Fruit fly (Drosophila melanogaster): ENCODE results near the gene CG12375.

CG12375 gene

DNA sequence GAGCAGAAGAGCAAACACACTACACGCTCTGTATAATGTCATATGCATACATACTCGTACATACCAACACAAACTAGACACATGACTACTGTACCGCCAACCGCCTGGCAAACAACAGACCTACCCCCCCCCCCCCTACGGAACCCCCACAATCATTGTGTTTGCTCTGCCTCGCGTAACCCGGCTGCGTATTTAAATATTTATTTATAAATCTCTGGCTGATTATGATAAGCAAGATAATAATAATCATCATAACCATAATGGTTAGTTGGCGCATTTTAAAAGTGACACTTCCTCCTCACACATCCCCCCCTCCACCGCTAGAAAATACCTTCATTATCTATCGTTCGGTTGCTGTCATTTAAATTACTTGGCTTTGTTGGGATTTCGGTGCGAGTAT, 29.2 kb downstream of the CG12375 start:
- no peak for TF ChIP-seq h (optimal IDR thresholded peaks at IDR 0.05)
- TF ChIP-seq Sin3A (optimal IDR thresholded peaks at IDR 0.05): no peak
- TF ChIP-seq insv (optimal IDR thresholded peaks at IDR 0.05): no peak
- no peak for TF ChIP-seq psq (optimal IDR thresholded peaks at IDR 0.05)
- no peak for TF ChIP-seq ttk (optimal IDR thresholded peaks at IDR 0.05)
- no peak for TF ChIP-seq Myc (optimal IDR thresholded peaks at IDR 0.05)

DNA sequence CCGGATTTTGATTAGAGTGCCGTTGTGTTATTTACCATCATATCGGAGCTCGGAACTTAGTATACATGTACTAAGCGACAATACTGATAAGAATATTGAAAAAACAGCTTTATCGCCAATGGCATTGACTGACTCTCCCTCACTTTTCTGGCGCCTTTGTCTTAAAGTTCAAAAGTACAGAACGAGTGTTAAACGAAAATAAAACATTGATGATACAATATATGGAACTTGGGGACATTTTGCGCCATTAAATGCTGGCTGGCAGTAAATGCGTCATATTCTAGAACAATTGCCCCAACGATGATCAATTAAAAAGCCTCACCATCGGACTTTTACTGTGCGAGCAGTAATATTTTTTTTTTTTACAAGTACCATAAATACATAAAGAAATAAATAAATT, 31.5 kb downstream of the CG12375 start:
- TF ChIP-seq Sin3A (optimal IDR thresholded peaks at IDR 0.05) (no peak), Myc (optimal IDR thresholded peaks at IDR 0.05) (no peak)

DNA sequence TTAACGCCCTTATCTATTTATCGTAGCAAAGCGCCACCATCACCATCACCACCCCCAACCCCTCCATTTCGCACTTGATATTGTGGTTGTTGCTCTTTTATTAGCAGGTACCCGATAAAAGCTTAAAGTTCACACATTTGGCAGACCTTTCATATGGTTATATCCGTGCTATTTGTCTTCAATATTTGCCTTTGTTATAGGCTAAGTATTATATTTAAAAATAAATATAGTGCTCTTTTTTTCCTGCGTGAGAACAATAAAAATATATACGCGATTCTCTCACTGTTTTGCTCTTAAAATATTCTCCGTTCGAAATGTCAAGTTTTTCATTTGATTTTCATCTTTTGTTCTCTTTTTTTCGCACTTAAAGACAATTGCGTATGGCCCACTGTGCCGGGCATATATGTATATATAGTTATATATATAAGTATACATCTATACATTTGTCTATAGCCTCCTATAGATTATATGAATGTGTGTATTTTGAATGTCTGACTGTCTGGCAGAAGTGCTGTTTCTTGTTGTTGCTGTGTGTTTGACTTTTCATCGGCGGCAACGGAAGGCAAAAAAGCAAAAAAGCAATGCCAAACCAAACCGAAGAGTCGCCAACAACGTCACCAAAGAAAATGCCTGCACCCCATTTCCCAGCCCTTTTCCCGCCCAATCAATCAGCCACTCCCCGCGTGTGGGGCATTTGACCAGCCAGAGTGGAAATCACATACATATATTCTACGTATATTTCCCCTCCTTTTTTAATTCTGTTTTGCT, 32.4 kb downstream of the CG12375 start:
- TF ChIP-seq Sin3A (optimal IDR thresholded peaks at IDR 0.05) (no peak), insv (optimal IDR thresholded peaks at IDR 0.05) (no peak), psq (optimal IDR thresholded peaks at IDR 0.05) (no peak)

DNA sequence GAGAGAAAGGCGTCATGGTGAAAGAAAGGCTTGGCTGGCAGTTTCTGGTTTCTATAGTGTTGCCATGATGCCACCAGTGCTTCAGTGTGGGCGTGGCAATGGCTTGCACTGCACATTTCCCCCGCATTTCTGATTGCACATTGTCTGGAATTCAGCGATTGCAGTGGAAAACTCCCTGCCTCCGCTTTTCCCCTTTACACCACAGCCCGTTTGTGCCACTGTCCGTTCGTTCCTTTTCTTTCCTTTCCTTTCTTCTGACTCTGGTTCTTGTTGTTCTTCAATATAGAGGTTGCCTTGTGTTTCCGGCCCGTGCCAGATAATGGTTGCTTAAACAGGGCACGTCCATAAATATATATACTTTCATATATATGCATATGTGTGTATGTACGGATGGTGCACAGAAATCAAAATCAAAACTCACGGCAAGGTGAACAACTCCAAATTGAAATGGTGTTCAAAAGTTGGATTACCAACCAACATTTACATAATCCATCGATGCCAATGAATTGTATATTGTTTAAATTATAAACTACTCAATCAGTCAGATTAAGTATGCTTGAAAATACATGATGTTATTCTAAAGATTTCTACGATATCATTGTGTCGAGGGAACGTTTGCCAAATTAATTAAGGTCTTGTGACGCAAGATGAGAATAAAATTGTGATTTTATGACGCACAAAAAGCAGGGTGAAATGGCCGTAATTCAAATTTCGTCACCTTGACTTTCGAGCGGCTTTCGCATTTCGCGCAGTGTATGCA, 33.3 kb downstream of the CG12375 start:
- TF ChIP-seq psq (optimal IDR thresholded peaks at IDR 0.05) (no peak), Myc (optimal IDR thresholded peaks at IDR 0.05) (no peak), h (optimal IDR thresholded peaks at IDR 0.05) (no peak), ttk (optimal IDR thresholded peaks at IDR 0.05) (no peak), insv (optimal IDR thresholded peaks at IDR 0.05) (no peak), Sin3A (optimal IDR thresholded peaks at IDR 0.05) (no peak)

DNA sequence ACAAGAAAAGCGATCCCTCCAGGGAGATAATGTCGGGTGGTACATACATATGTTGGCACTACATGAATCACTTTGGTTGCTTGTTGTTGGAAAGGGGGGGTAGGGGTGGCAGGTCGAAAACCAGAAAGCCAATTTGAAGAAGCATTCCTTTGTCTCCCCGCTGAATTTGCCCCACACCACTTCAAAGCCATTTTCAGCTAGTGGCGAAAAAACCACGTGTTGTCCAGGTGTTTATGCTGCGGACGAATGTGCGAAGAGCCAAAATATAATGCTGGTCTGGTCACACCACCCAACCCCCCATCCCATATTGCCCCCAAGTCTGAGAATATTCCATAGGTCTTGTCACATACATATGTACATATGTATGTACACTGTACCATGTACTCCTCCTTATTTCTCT, 34.8 kb downstream of the CG12375 start:
- TF ChIP-seq psq (optimal IDR thresholded peaks at IDR 0.05) (no peak), Myc (optimal IDR thresholded peaks at IDR 0.05) (no peak), insv (optimal IDR thresholded peaks at IDR 0.05) (no peak), h (optimal IDR thresholded peaks at IDR 0.05) (no peak), Sin3A (optimal IDR thresholded peaks at IDR 0.05) (no peak), ttk (optimal IDR thresholded peaks at IDR 0.05) (no peak)

DNA sequence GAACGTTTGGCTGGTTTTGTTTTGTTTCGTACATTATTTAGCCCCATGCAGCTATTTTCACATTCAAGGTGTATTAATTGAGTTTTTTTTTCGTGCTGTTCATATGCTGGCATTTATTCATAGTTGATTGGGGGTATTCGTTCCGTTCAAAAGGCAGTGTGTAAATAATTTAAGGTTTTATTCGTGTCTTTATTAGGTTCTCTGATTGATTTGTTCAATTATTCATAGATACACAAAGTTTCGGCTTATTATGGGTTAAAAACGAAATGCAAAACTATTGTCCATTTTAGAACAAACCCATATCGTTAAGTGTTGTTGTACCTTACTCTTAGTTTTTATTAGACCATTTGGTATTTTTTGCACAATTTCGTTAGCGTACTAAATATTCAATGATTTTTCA, 35.3 kb downstream of the CG12375 start:
- TF ChIP-seq ttk (optimal IDR thresholded peaks at IDR 0.05): no peak
- TF ChIP-seq insv (optimal IDR thresholded peaks at IDR 0.05): no peak
- TF ChIP-seq h (optimal IDR thresholded peaks at IDR 0.05): no peak
- no peak for TF ChIP-seq psq (optimal IDR thresholded peaks at IDR 0.05)
- TF ChIP-seq Sin3A (optimal IDR thresholded peaks at IDR 0.05): no peak
- no peak for TF ChIP-seq Myc (optimal IDR thresholded peaks at IDR 0.05)

DNA sequence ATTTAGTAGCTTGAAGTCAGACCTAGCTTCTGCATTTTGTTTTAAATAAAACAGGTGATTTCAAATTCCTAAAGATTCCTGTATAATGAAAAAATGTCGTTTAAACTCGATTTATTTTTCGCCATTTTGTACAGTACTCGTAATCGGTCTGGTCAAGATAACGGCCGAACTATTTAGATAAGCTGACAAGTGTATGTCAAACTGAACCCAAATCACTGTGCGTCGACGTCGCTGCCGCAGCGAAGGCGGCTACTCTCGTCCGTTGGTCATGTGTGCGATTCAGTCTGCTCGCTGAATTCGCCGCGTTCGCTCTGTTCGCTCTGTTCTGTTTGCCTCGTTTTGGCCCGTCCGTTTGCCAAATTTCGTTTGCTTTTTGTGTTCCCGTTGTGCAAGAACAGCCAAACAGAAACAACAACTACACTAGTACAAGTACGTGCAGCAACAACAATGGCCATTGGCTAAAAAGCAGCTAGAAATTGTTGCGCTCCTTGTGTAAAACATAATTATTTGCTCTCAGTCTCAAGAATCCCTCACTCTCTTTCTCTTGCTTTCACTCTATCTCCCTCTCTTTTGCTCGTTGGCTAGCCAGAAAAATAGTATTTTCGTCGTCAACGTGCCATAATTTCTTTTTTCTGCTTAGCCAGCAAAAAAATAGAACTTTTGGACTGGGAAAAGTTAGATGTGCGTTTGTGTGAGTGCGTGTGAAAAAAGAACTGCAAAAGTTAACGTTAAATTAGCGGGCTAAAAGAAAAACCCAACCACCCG, 38.5 kb downstream of the CG12375 start:
- TF ChIP-seq ttk (optimal IDR thresholded peaks at IDR 0.05): no peak
- no peak for TF ChIP-seq Sin3A (optimal IDR thresholded peaks at IDR 0.05)
- TF ChIP-seq Myc (optimal IDR thresholded peaks at IDR 0.05): no peak
- TF ChIP-seq insv (optimal IDR thresholded peaks at IDR 0.05): no peak
- no peak for TF ChIP-seq h (optimal IDR thresholded peaks at IDR 0.05)
- no peak for TF ChIP-seq psq (optimal IDR thresholded peaks at IDR 0.05)

DNA sequence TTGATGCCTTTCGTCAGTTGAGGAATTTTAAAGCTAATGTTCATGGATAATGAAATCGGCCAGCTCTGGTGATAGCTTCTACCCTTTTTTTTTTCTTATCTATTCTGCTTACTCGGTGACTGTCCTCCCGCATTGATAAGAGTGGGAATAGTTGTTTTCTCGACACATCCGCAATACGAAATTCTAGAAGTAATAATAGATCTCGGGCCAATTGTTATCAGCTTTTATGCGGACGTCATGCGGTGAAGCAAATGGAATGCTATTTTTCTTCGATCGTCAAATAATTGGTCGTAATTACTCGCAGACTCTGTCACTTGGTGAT, 39.3 kb downstream of the CG12375 start:
- TF ChIP-seq insv (optimal IDR thresholded peaks at IDR 0.05) (no peak), Sin3A (optimal IDR thresholded peaks at IDR 0.05) (no peak), h (optimal IDR thresholded peaks at IDR 0.05) (no peak), psq (optimal IDR thresholded peaks at IDR 0.05) (no peak), ttk (optimal IDR thresholded peaks at IDR 0.05) (no peak), Myc (optimal IDR thresholded peaks at IDR 0.05) (no peak)

DNA sequence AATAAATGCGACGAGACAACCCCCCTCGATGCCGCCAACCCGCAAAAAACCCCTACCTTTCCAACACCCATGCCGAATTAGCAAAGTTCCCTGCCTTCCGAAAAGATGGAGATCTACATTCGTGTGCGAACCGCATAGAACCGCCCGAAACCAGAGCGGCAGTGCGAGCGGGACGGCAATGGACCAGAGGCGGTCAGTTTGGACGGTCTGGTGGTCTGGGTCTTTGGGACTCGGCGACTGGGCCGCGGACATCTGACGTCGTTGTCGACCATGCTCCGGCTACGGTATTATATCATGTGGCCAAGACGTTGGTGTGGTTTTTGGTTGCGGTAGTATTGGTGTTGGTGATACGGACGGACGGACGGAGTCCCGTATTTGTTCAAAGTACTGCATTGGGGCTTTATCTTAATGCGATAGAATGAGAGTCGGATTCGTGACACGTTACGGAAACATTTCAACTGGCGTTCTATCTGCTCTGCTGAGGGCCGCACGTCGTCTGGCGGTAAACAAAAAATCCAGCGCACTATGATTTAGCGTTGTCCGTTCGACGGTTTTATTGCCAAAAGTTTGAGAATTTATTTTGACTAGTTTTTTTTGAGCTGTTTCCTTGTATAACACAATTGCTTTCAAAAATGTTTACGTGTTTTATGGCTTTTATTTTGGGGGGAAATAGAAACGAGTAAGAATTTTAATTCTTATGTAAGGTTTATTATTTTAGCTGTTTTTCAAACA, 39.8 kb downstream of the CG12375 start:
- TF ChIP-seq psq (optimal IDR thresholded peaks at IDR 0.05): no peak
- no peak for TF ChIP-seq Myc (optimal IDR thresholded peaks at IDR 0.05)
- no peak for TF ChIP-seq insv (optimal IDR thresholded peaks at IDR 0.05)
- TF ChIP-seq Sin3A (optimal IDR thresholded peaks at IDR 0.05): no peak
- TF ChIP-seq ttk (optimal IDR thresholded peaks at IDR 0.05): no peak
- no peak for TF ChIP-seq h (optimal IDR thresholded peaks at IDR 0.05)

DNA sequence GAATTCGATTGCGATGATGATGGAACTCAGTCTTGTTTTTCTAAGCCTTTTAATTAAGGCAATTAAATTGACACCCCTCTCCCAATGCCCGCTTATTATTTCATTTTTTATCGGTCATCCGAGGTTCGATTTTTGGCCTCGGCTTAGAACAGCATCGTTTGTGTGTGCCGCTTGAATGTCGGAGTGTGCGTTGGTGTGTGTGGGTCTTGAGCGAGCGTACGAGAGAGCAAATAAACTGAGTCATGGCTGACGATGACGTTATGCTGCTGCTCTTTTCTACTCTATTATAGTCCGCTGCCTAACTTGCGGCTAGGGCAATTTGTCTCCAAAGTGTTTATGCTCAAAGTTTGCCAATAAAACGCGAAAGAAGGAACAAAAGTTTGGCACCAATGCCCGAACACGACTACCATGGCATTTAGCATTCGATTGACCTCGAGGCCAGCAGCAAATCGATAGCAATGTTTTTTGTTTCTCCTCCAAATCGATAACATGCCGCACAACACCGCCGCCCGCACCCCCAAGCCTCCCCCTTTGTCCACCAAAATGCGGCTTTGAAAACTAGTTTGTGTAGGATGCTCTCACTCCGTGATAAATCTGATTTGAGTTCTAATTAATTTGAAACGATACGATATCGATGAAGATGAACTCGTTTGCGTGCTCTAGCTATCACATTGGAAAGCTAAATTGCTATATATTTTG, 41.1 kb downstream of the CG12375 start:
- TF ChIP-seq Myc (optimal IDR thresholded peaks at IDR 0.05): no peak

DNA sequence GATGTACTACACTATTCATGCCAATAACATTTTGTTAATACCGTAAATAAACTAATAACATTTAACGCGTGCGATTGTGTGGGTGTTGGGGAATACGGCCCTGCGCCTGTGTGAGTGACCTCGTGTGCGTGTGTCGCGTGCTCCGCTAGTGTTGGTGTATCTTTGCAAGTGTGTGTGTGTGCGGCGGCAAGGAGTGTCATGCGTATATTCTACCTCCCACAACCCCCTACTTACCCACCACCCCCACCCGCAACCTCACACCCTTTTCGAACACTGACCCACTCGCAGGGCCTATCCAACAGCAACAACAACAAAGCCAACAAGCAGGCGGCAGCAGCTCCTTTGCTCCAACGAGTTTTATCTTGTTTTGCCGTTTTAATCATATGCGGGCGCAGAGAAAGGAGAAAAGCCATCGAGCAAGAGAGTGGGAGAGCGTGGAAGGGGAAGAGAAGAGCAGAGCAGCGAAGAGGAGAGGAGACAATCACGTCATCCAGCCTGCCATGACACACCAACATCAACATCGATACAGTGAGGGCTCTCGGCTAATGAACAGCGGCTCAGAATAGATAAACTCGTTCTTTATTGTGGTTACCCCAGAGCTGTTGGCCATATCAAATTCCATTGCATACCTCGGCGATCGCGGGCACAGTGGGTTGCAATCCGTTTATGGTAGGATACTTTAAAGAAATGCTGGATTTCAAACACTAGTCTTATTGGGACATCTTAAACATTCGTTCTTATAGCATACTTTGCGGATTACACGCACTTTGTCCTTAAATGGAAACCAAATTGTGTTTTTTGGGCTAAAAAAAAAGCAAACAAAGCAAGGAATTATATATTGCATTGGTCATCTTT, 42.1 kb downstream of the CG12375 start:
- TF ChIP-seq Myc (optimal IDR thresholded peaks at IDR 0.05) (no peak), Sin3A (optimal IDR thresholded peaks at IDR 0.05) (no peak), h (optimal IDR thresholded peaks at IDR 0.05) (no peak), psq (optimal IDR thresholded peaks at IDR 0.05) (no peak), insv (optimal IDR thresholded peaks at IDR 0.05) (no peak), ttk (optimal IDR thresholded peaks at IDR 0.05) (no peak)
